Fruit fly (Drosophila melanogaster): Measurements from ENCODE around the gene CG42526.
A peak's percentile ranks its signal among the peaks of the same experiment; 100 is the strongest.

Gene CG42526

DNA sequence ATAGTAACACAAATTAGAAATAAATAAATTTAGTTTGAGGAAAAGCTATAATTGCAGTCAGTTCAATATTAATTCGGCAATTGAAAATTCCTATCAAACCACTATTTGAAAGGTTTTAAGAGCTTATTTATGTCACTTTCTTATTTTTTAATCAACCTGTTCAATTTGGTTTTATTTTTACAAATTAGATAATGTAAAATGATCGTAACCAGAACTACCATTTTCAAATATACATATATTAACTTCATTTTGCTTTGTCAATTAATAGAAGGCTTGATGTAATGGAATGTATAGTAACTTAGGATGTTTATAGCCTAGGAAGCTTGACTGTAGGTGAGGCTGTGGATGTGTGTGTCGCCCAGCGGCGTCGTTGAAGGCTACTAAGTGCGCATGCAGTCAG, 31.4 kb upstream of the CG42526 start (continued):
- no peak for TF ChIP-seq CG8089 (GFP tag; optimal IDR thresholded peaks at IDR 0.05)
- TF ChIP-seq CG17361 (GFP tag; IDR thresholded peaks at IDR 0.05) = peak; percentile 42; the same call in 1 of the 3 replicates
- peak; percentile 22 for TF ChIP-seq CG13296 (GFP tag; optimal IDR thresholded peaks at IDR 0.05)
- TF ChIP-seq Sox102F (GFP tag; optimal IDR thresholded peaks at IDR 0.05) = peak; percentile 38

DNA sequence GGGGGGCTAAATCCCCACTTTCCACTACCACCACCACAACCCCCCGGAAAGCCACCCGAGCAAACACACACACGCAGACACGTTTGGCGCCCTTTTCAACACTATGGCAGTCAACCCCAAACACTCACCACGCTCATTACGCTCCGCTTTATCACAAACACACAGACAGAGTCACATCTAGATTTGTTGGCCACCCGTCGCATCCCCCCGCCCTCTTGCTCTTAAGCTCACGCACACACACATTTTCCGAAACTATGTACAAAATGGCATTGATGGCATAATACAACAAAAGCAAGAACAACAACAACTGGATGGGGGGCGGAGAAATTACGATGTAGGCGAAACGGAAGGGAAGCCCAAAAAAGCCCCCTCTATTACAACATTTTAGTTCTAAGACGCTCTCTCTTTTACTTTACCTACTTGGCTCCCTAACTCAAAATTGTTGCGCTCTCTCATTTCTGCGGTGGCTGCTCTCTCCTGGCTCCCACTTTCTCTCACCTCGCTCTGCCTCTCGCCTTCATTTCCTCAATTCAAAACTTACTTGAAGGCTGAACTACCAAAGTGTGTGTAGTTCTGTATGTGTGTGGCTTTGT, 30.5 kb upstream of the CG42526 start:
- TF ChIP-seq lmd (GFP tag; IDR thresholded peaks at IDR 0.05) (peak; percentile 34), sd (tag; optimal IDR thresholded peaks at IDR 0.05) (peak; percentile 51), chn (GFP tag; optimal IDR thresholded peaks at IDR 0.05) (peak; percentile 28), Trl (optimal IDR thresholded peaks at IDR 0.05) (peak; percentile 83 to 84), Trl (GFP tag; optimal IDR thresholded peaks at IDR 0.05) (no peak), Adf1 (GFP tag; IDR thresholded peaks at IDR 0.05) (peak; percentile 51; the same call in 1 of the 2 replicates), CG10543 (GFP tag; optimal IDR thresholded peaks at IDR 0.05) (peak; percentile 50), Pdp1 (GFP tag; optimal IDR thresholded peaks at IDR 0.05) (peak in 1 of 2 experiments; percentile 88), CG8290 (GFP tag; optimal IDR thresholded peaks at IDR 0.05) (no peak), CG8290 (tag; optimal IDR thresholded peaks at IDR 0.05) (peak; percentile 10 to 50), oc (tag; optimal IDR thresholded peaks at IDR 0.05) (peak; percentile 6), exex (tag; optimal IDR thresholded peaks at IDR 0.05) (peak; percentile 16), C15 (GFP tag; IDR thresholded peaks at IDR 0.05) (no peak), jing (GFP tag; optimal IDR thresholded peaks at IDR 0.05) (no peak), da (GFP tag; optimal IDR thresholded peaks at IDR 0.05) (no peak), Ets65A (GFP tag) (peak; percentile 76), Side (GFP tag; optimal IDR thresholded peaks at IDR 0.05) (peak; percentile 1), CG12071 (GFP tag; optimal IDR thresholded peaks at IDR 0.05) (peak; percentile 22), bigmax (GFP tag; optimal IDR thresholded peaks at IDR 0.05) (no peak), CG8281 (tag; optimal IDR thresholded peaks at IDR 0.05) (peak; percentile 60), crol (GFP tag; IDR thresholded peaks at IDR 0.05) (peak; percentile 91), Med (GFP tag) (peak; percentile 86), fu2 (GFP tag; optimal IDR thresholded peaks at IDR 0.05) (no peak), CG10267 (tag; optimal IDR thresholded peaks at IDR 0.05) (peak; percentile 24), CG4282 (GFP tag; optimal IDR thresholded peaks at IDR 0.05) (no peak), CG11093 (GFP tag; IDR thresholded peaks at IDR 0.05) (no peak), Abd-B (GFP tag; optimal IDR thresholded peaks at IDR 0.05) (no peak), Deaf1 (tag; optimal IDR thresholded peaks at IDR 0.05) (peak; percentile 5), CG3163 (GFP tag; optimal IDR thresholded peaks at IDR 0.05) (peak; percentile 11), bbx (GFP tag; IDR thresholded peaks at IDR 0.05; ENCODE audit: partially characterized antibody) (peak; percentile 31; the same call in 1 of the 2 replicates), CG18599 (GFP tag; optimal IDR thresholded peaks at IDR 0.05) (peak; percentile 16), Jarid2 (GFP tag; optimal IDR thresholded peaks at IDR 0.05) (peak; percentile 13), CG34376 (GFP tag; optimal IDR thresholded peaks at IDR 0.05) (no peak), phol (tag; optimal IDR thresholded peaks at IDR 0.05) (peak; percentile 5), Kr (GFP tag; optimal IDR thresholded peaks at IDR 0.05) (no peak), CG4820 (GFP tag; optimal IDR thresholded peaks at IDR 0.05) (no peak), repo (GFP tag; optimal IDR thresholded peaks at IDR 0.05) (no peak), CG33557 (GFP tag; optimal IDR thresholded peaks at IDR 0.05) (peak; percentile 1), kah (GFP tag; optimal IDR thresholded peaks at IDR 0.05) (peak; percentile 43), Chrac-16 (GFP tag; optimal IDR thresholded peaks at IDR 0.05) (no peak), tna (GFP tag; IDR thresholded peaks at IDR 0.05; ENCODE audit: partially characterized antibody) (0 out of 2 replicates have a peak, but pooled peaks have one; percentile 21), NC2β (GFP tag; optimal IDR thresholded peaks at IDR 0.05) (no peak), CG3847 (GFP tag; IDR thresholded peaks at IDR 0.05) (0 out of 2 replicates have a peak, but pooled peaks have one; percentile 17), sens (GFP tag) (peak; percentile 31), pros (GFP tag; optimal IDR thresholded peaks at IDR 0.05) (peak; percentile 48)
